Worm (Caenorhabditis elegans) whole organism, late embryonic: ENCODE results near the gene nlp-60.

Experiments used
- ama-1 ChIP-seq: fragments of 150-350 bp; optimal IDR thresholded peaks from 2 replicates; lab custom pipeline; 2014
- ceh-45 ChIP-seq: fragments of 200-800 bp; sonication (Bioruptor generic); IDR thresholded peaks from 2 replicates; pipeline ENCODE4 v1.3.6; 2022; ENCODE audit warnings: missing genetic modification reagents, missing genetic modification characterization, missing compliant biosample characterization
- ceh-9 ChIP-seq: sonication (generic microtip); optimal IDR thresholded peaks from 2 replicates; lab custom pipeline; 2016; ENCODE audit warnings: mild to moderate bottlenecking, missing genetic modification characterization, inconsistent platforms, missing compliant biosample characterization
- dmd-4 ChIP-seq: sonication (generic microtip); optimal IDR thresholded peaks from 2 replicates; lab custom pipeline; 2016; ENCODE audit warnings: borderline replicate concordance, missing genetic modification characterization, missing compliant biosample characterization
- nfya-1 ChIP-seq: sonication (generic microtip); optimal IDR thresholded peaks from 2 replicates; lab custom pipeline; 2017; ENCODE audit warnings: missing genetic modification characterization, mild to moderate bottlenecking, missing compliant biosample characterization, antibody characterized with exemption, moderate library complexity
- pax-1 ChIP-seq: fragments of 150-350 bp; optimal IDR thresholded peaks from 2 replicates; lab custom pipeline; 2014; ENCODE audit warnings: missing biosample characterization, missing genetic modification characterization

ce11 chrIV:8653592-8653991, 25.5 kb downstream of the nlp-60 start, which contains the start of gene C49C8.5:
- no peak for TF ChIP-seq dmd-4
- TF ChIP-seq pax-1 (tag; lab: Kevin White, UChicago): no peak
- no peak for TF ChIP-seq ceh-9 (tag; lab: Kevin White, UChicago)
- TF ChIP-seq nfya-1 (tag; lab: Kevin White, UChicago): no peak
- no peak for TF ChIP-seq ceh-45 (GFP tag; lab: Robert Waterston, UW)
- TF ChIP-seq ama-1 (lab: Kevin White, UChicago): no peak
